Fruit fly (Drosophila melanogaster) whole organism, embryonic: Measurements from ENCODE around the gene Nckx30C.

Experiments used
- Awh ChIP-seq: fragments of 200-800 bp; sonication (Bioruptor generic); IDR thresholded peaks from 2 replicates; pipeline ENCODE4, ENCODE4 v1.3.6; 2022; ENCODE audit warnings: missing biosample characterization, missing genetic modification characterization
- B-H1 ChIP-seq: fragments of 200-800 bp; sonication (Bioruptor generic); IDR thresholded peaks from 3 replicates; pipeline ENCODE4 v1.3.6; 2022; ENCODE audit warnings: missing biosample characterization, missing genetic modification characterization
- B-H2 ChIP-seq: fragments of 200-800 bp; sonication (Bioruptor generic); optimal IDR thresholded peaks from 2 replicates; lab custom pipeline; 2018; ENCODE audit warnings: missing biosample characterization, mild to moderate bottlenecking, missing genetic modification characterization
- CG11723 ChIP-seq: fragments of 200-800 bp; sonication (Bioruptor generic); optimal IDR thresholded peaks from 2 replicates; lab custom pipeline; 2017; ENCODE audit warnings: missing biosample characterization, mild to moderate bottlenecking, missing genetic modification characterization
- CG1233 ChIP-seq: fragments of 200-800 bp; sonication (Bioruptor generic); optimal IDR thresholded peaks from 4 replicates; lab custom pipeline; 2018; ENCODE audit warnings: missing biosample characterization, mild to moderate bottlenecking, missing genetic modification characterization
- CG12769 ChIP-seq: fragments of 200-800 bp; sonication (Bioruptor generic); optimal IDR thresholded peaks from 2 replicates; lab custom pipeline; 2019; ENCODE audit warnings: missing biosample characterization, mild to moderate bottlenecking, missing genetic modification characterization, moderate library complexity
- CG14965 ChIP-seq: fragments of 200-800 bp; sonication (Bioruptor generic); optimal IDR thresholded peaks from 2 replicates; lab custom pipeline; 2016; ENCODE audit warnings: missing biosample characterization, missing genetic modification characterization, borderline replicate concordance
- CG16813 ChIP-seq: fragments of 200-800 bp; sonication (Bioruptor generic); IDR thresholded peaks from 3 replicates; pipeline ENCODE4 v1.3.6; 2022; ENCODE audit warnings: missing biosample characterization, missing genetic modification characterization; ENCODE audit not compliant: partially characterized antibody
- CG2712 ChIP-seq: fragments of 200-800 bp; optimal IDR thresholded peaks from 3 replicates; lab custom pipeline; 2019; ENCODE audit warnings: missing biosample characterization, mild to moderate bottlenecking, missing genetic modification characterization, moderate library complexity
- CG30403 ChIP-seq: fragments of 200-800 bp; sonication (Bioruptor generic); optimal IDR thresholded peaks from 3 replicates; lab custom pipeline; 2016; ENCODE audit warnings: missing biosample characterization, missing genetic modification characterization
- CG34422 ChIP-seq: fragments of 200-800 bp; sonication (Bioruptor generic); IDR thresholded peaks from 3 replicates; pipeline ENCODE4 v1.3.6; 2022; ENCODE audit warnings: missing biosample characterization, missing genetic modification characterization
- CG42726 ChIP-seq: fragments of 200-800 bp; sonication (Bioruptor generic); IDR thresholded peaks from 2 replicates; pipeline ENCODE4 v1.3.6; 2022; ENCODE audit warnings: missing biosample characterization, missing genetic modification characterization; ENCODE audit not compliant: partially characterized antibody
- CG4404 ChIP-seq: fragments of 200-800 bp; sonication (Bioruptor generic); IDR thresholded peaks from 2 replicates; pipeline ENCODE4 v1.3.6; 2022; ENCODE audit warnings: missing biosample characterization, missing genetic modification characterization
- CG4820 ChIP-seq: fragments of 200-800 bp; sonication (Bioruptor generic); optimal IDR thresholded peaks from 3 replicates; lab custom pipeline; 2016; ENCODE audit warnings: missing biosample characterization, missing genetic modification characterization
- CG5245 ChIP-seq: fragments of 200-800 bp; sonication (Bioruptor generic); optimal IDR thresholded peaks from 3 replicates; lab custom pipeline; 2016; ENCODE audit warnings: missing biosample characterization, missing genetic modification characterization
- CG5953 ChIP-seq: fragments of 200-800 bp; sonication (Bioruptor generic); IDR thresholded peaks from 2 replicates; pipeline ENCODE4 v1.3.6; 2022; ENCODE audit warnings: missing biosample characterization, missing genetic modification characterization
- CG7271 ChIP-seq: fragments of 200-800 bp; sonication (Bioruptor generic); optimal IDR thresholded peaks from 2 replicates; lab custom pipeline; 2018; ENCODE audit warnings: missing biosample characterization, mild to moderate bottlenecking, missing genetic modification characterization, moderate library complexity
- CG7928 ChIP-seq: fragments of 200-800 bp; sonication (Bioruptor generic); optimal IDR thresholded peaks from 2 replicates; lab custom pipeline; 2017; ENCODE audit warnings: missing biosample characterization, mild to moderate bottlenecking, missing genetic modification characterization
- CG8089 ChIP-seq: fragments of 200-800 bp; sonication (Bioruptor generic); optimal IDR thresholded peaks from 3 replicates; lab custom pipeline; 2016; ENCODE audit warnings: missing biosample characterization, missing genetic modification characterization
- CG8388 ChIP-seq: fragments of 200-800 bp; sonication (Bioruptor generic); optimal IDR thresholded peaks from 2 replicates; lab custom pipeline; 2019; ENCODE audit warnings: missing biosample characterization, mild to moderate bottlenecking, missing genetic modification characterization, moderate library complexity
- CG8924 ChIP-seq: fragments of 200-800 bp; optimal IDR thresholded peaks from 3 replicates; lab custom pipeline; 2019; ENCODE audit warnings: missing biosample characterization, mild to moderate bottlenecking, missing genetic modification characterization, moderate library complexity
- CG9727 ChIP-seq: fragments of 200-800 bp; sonication (Bioruptor generic); optimal IDR thresholded peaks from 3 replicates; lab custom pipeline; 2017; ENCODE audit warnings: missing biosample characterization, mild to moderate bottlenecking, missing genetic modification characterization
- CkIIα-i1 ChIP-seq: fragments of 200-800 bp; sonication (Bioruptor generic); IDR thresholded peaks from 2 replicates; pipeline ENCODE4 v1.3.6; 2022; ENCODE audit warnings: missing biosample characterization, missing genetic modification characterization
- CoRest ChIP-seq: fragments of 200-800 bp; sonication (Bioruptor generic); optimal IDR thresholded peaks from 3 replicates; lab custom pipeline; 2018; ENCODE audit warnings: missing biosample characterization, mild to moderate bottlenecking, missing genetic modification characterization, moderate library complexity
- Dad ChIP-seq: fragments of 200-800 bp; sonication (Bioruptor generic); optimal IDR thresholded peaks from 3 replicates; lab custom pipeline; 2016; ENCODE audit warnings: missing biosample characterization, missing genetic modification characterization
- H2.0 ChIP-seq: fragments of 200-800 bp; sonication (Bioruptor generic); IDR thresholded peaks from 2 replicates; pipeline ENCODE4 v1.3.6; 2022; ENCODE audit warnings: missing biosample characterization, missing genetic modification characterization
- HLH3B ChIP-seq: fragments of 200-800 bp; sonication (Bioruptor generic); IDR thresholded peaks from 2 replicates; pipeline ENCODE4 v1.3.6; 2022; ENCODE audit warnings: missing biosample characterization, missing genetic modification characterization
- Hey ChIP-seq: fragments of 200-800 bp; sonication (Bioruptor generic); optimal IDR thresholded peaks from 3 replicates; lab custom pipeline; 2018; ENCODE audit warnings: missing biosample characterization, mild to moderate bottlenecking, missing genetic modification characterization
- Hr51 ChIP-seq, 2 experiments: fragments of 200-800 bp; sonication (Bioruptor generic); optimal IDR thresholded peaks; 2 replicates in 1 of 2; 3 replicates in 1 of 2; lab custom pipeline; 2016 to 2018; ENCODE audit warnings: missing biosample characterization in 2 of 2, missing genetic modification characterization in 2 of 2, mild to moderate bottlenecking in 1 of 2, moderate library complexity in 1 of 2
- NFAT ChIP-seq: fragments of 200-800 bp; sonication (Bioruptor generic); IDR thresholded peaks from 2 replicates; pipeline ENCODE4 v1.3.6; 2022; ENCODE audit warnings: missing biosample characterization, missing genetic modification characterization
- Oli ChIP-seq: fragments of 200-800 bp; sonication (Bioruptor generic); optimal IDR thresholded peaks from 2 replicates; lab custom pipeline; 2018; ENCODE audit warnings: missing biosample characterization, mild to moderate bottlenecking, missing genetic modification characterization, moderate library complexity
- Scr ChIP-seq: fragments of 200-800 bp; sonication (Bioruptor generic); IDR thresholded peaks from 2 replicates; pipeline ENCODE4 v1.3.6; 2022; ENCODE audit warnings: missing biosample characterization, missing genetic modification characterization; ENCODE audit not compliant: partially characterized antibody
- Trl ChIP-seq, 3 experiments: fragments of >200 bp in 2 of 3; fragments of 200-800 bp in 1 of 3; sonication (Bioruptor generic) in 1 of 3; optimal IDR thresholded peaks; 2 replicates in 1 of 3; 3 replicates in 2 of 3; lab custom pipeline; 2016 to 2017; ENCODE audit warnings: missing biosample characterization in 1 of 3, missing genetic modification characterization in 1 of 3
- Vsx1 ChIP-seq: fragments of 200-800 bp; sonication (Bioruptor generic); optimal IDR thresholded peaks from 2 replicates; lab custom pipeline; 2017; ENCODE audit warnings: missing biosample characterization, mild to moderate bottlenecking, missing genetic modification characterization, missing genetic modification reagents
- ato ChIP-seq: fragments of 200-800 bp; sonication (Bioruptor generic); IDR thresholded peaks from 2 replicates; pipeline ENCODE4 v1.3.6; 2022; ENCODE audit warnings: missing biosample characterization, missing genetic modification characterization; ENCODE audit not compliant: partially characterized antibody
- bbx ChIP-seq: fragments of 200-800 bp; sonication (Bioruptor generic); IDR thresholded peaks from 2 replicates; pipeline ENCODE4 v1.3.6; 2022; ENCODE audit warnings: missing biosample characterization, missing genetic modification characterization; ENCODE audit not compliant: partially characterized antibody
- dmrt11E ChIP-seq: fragments of 200-800 bp; sonication (Bioruptor generic); optimal IDR thresholded peaks from 3 replicates; lab custom pipeline; 2018; ENCODE audit warnings: missing biosample characterization, mild to moderate bottlenecking, missing genetic modification characterization, moderate library complexity
- gt ChIP-seq: fragments of 200-800 bp; sonication (Bioruptor generic); IDR thresholded peaks from 2 replicates; pipeline ENCODE4 v1.3.6; 2022; ENCODE audit warnings: missing biosample characterization, missing genetic modification characterization
- hb ChIP-seq: fragments of 200-800 bp; sonication (Bioruptor generic); IDR thresholded peaks from 3 replicates; pipeline ENCODE4 v1.3.6; 2022; ENCODE audit warnings: missing biosample characterization, missing genetic modification characterization; ENCODE audit not compliant: partially characterized antibody
- jigr1 ChIP-seq: fragments of 200-800 bp; sonication (Bioruptor generic); IDR thresholded peaks from 3 replicates; pipeline ENCODE4 v1.3.6; 2022; ENCODE audit warnings: missing biosample characterization, missing genetic modification characterization
- kni ChIP-seq: fragments of 200-800 bp; sonication (Bioruptor generic); optimal IDR thresholded peaks from 3 replicates; lab custom pipeline; 2017; ENCODE audit warnings: mild to moderate bottlenecking, missing biosample characterization, missing genetic modification reagents, missing genetic modification characterization
- lilli ChIP-seq: fragments of 200-800 bp; sonication (Bioruptor generic); optimal IDR thresholded peaks from 3 replicates; lab custom pipeline; 2016; ENCODE audit warnings: missing biosample characterization, missing genetic modification characterization
- luna ChIP-seq: fragments of 200-800 bp; sonication (Bioruptor generic); optimal IDR thresholded peaks from 2 replicates; lab custom pipeline; 2016; ENCODE audit warnings: missing biosample characterization, missing genetic modification characterization
- otp ChIP-seq: fragments of 200-800 bp; sonication (Bioruptor generic); IDR thresholded peaks from 3 replicates; pipeline ENCODE4, ENCODE4 v1.3.6; 2022; ENCODE audit warnings: missing biosample characterization, missing genetic modification characterization
- scrt ChIP-seq: fragments of 200-800 bp; sonication (Bioruptor generic); optimal IDR thresholded peaks from 2 replicates; lab custom pipeline; 2018; ENCODE audit warnings: missing biosample characterization, mild to moderate bottlenecking, missing genetic modification characterization, moderate library complexity
- tap ChIP-seq: fragments of 200-800 bp; optimal IDR thresholded peaks from 3 replicates; lab custom pipeline; 2019; ENCODE audit warnings: missing biosample characterization, mild to moderate bottlenecking, missing genetic modification characterization, moderate library complexity
- trh ChIP-seq: fragments of 200-800 bp; sonication (Bioruptor generic); optimal IDR thresholded peaks from 2 replicates; lab custom pipeline; 2016; ENCODE audit warnings: missing biosample characterization, missing genetic modification characterization

Gene Nckx30C

DNA sequence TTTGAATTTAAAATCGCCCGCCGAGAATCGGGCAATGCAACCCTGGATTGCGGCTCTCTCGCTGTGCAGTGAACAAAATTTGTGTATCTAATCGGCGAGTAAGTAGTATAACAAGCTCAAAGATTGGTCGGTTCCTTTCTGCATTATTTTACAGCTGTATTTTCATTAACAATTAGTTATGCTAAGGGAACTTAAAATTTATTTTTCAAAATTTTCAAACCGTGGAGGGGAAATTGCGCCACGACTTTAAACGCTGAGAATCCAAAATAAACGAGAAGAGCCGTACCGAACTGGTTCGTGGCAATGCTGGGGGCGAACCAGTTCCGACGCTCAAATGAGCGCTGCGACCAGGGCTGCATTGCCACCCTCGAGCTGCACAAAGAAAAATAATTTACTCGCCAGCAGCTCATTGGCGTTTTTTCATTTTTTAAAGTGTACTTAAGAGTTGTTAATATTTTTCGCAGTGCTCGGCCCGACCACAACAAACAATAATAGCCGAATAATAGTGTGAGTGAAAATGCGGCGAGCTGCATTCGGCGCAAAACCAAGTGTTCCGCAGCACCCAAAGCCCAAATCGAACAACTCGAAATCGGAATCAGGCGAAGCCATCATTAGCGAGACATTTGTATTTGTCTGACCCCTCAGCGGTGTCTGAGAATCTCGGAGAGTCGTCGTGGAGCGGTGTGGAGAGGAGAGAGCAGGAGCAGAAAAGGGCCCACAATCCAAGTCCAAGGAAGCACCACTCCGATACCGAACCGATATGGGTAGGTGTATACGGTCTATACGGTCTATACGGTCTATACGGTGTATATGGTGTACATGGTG, 11.9 kb upstream of the Nckx30C start, which contains the start of gene zf30C (continued):
- TF ChIP-seq gt (GFP tag; lab: Robert Waterston, UW) (peak; percentile 47; the same call in 1 of the 2 replicates), CG8924 (tag; lab: Kevin White, UChicago) (peak; percentile 70), lilli (peak; percentile 97), CG4404 (GFP tag; lab: Robert Waterston, UW) (peak; percentile 80), luna (peak; percentile 87), NFAT (GFP tag; lab: Robert Waterston, UW) (peak; percentile 91), Oli (tag; lab: Kevin White, UChicago) (peak; percentile 72), ato (GFP tag; lab: Robert Waterston, UW) (no peak; the same call in 1 of the 2 replicates), jigr1 (peak; percentile 74; the same call in 1 of the 3 replicates), CG42726 (GFP tag; lab: Robert Waterston, UW) (peak; percentile 57; the same call in 1 of the 2 replicates), otp (peak; percentile 84), bbx (GFP tag; lab: Robert Waterston, UW) (peak; percentile 45; the same call in 1 of the 2 replicates), CG8089 (GFP tag; lab: Kevin White, UChicago) (peak; percentile 78), Scr (GFP tag; lab: Robert Waterston, UW) (peak; percentile 51), CG1233 (GFP tag; lab: Kevin White, UChicago) (peak; percentile 62), CG16813 (GFP tag; lab: Robert Waterston, UW) (peak; percentile 35; the same call in 1 of the 3 replicates), CG12769 (tag; lab: Kevin White, UChicago) (peak; percentile 81), CG4820 (GFP tag; lab: Kevin White, UChicago) (peak; percentile 87), CG9727 (peak; percentile 68), Dad (GFP tag; lab: Kevin White, UChicago) (peak; percentile 81), CG5953 (GFP tag; lab: Robert Waterston, UW) (peak; percentile 35; the same call in 1 of the 2 replicates), CG2712 (tag; lab: Kevin White, UChicago) (peak; percentile 79), Vsx1 (GFP tag; lab: Kevin White, UChicago) (peak; percentile 25), tap (tag; lab: Kevin White, UChicago) (no peak), HLH3B (GFP tag; lab: Robert Waterston, UW) (peak; percentile 70), CG34422 (GFP tag; lab: Robert Waterston, UW) (peak; percentile 87), CG14965 (peak; percentile 31), CoRest (tag; lab: Kevin White, UChicago) (peak; percentile 79), CG30403 (GFP tag; lab: Kevin White, UChicago) (peak; percentile 93), CG7928 (GFP tag; lab: Kevin White, UChicago) (peak; percentile 95), B-H2 (GFP tag; lab: Kevin White, UChicago) (peak; percentile 79), CG8388 (peak; percentile 65), Hey (peak; percentile 28), Awh (GFP tag; lab: Robert Waterston, UW) (no peak; the same call in 1 of the 2 replicates), Hr51 (GFP tag; optimal IDR thresholded peaks at IDR 0.05; lab: Kevin White, UChicago) (peak; percentile 61 to 92), dmrt11E (tag; lab: Kevin White, UChicago) (peak; percentile 47), CG7271 (tag; lab: Kevin White, UChicago) (no peak), scrt (peak; percentile 58), CkIIα-i1 (no peak), B-H1 (GFP tag; lab: Robert Waterston, UW) (peak; percentile 79), H2.0 (GFP tag; lab: Robert Waterston, UW) (peak; percentile 82), CG5245 (GFP tag; lab: Kevin White, UChicago) (peak; percentile 88), CG11723 (GFP tag; lab: Kevin White, UChicago) (peak; percentile 78), kni (GFP tag; lab: Kevin White, UChicago) (no peak), trh (GFP tag; lab: Kevin White, UChicago) (peak; percentile 66), hb (GFP tag; lab: Robert Waterston, UW) (no peak), Trl (optimal IDR thresholded peaks at IDR 0.05; lab: Kevin White, UChicago) (peak; percentile 43 to 49), Trl (GFP tag; optimal IDR thresholded peaks at IDR 0.05; lab: Kevin White, UChicago) (peak; percentile 95)
